Worm (Caenorhabditis elegans): Measurements from ENCODE around the gene T25B9.11.

- TF ChIP-seq unc-39 (tag; optimal IDR thresholded peaks at IDR 0.05) (no peak), snpc-4 (tag; optimal IDR thresholded peaks at IDR 0.05) (no peak), ztf-11 (tag; optimal IDR thresholded peaks at IDR 0.05) (no peak), skn-1 (tag; optimal IDR thresholded peaks at IDR 0.05) (no peak), ama-1 (optimal IDR thresholded peaks at IDR 0.05) (no peak), lin-39 (tag; optimal IDR thresholded peaks at IDR 0.05) (no peak), zag-1 (tag; optimal IDR thresholded peaks at IDR 0.05) (no peak)
Observed at ce11 chrIV:10768146-10768636, 3.9 kb downstream of the T25B9.11 start, which contains the start of gene T25B9.8.

Data from whole organism, L2 larva.